Worm (Caenorhabditis elegans) whole organism, young adult: Measurements from ENCODE around the gene F26D11.12.
A peak's percentile ranks its signal among the peaks of the same experiment; 100 is the strongest.

ENCODE experiments used
- B0035.1 ChIP-seq: sonication (generic microtip); optimal IDR thresholded peaks from 2 replicates; lab custom pipeline; 2016; ENCODE audit warnings: missing genetic modification characterization, mild to moderate bottlenecking, missing compliant biosample characterization, missing genotype, missing genetic modification reagents
- B0336.3 ChIP-seq: fragments of 200-800 bp; sonication (Bioruptor generic); IDR thresholded peaks from 2 replicates; pipeline ENCODE4 v1.3.6; 2022; ENCODE audit warnings: missing genetic modification characterization, missing compliant biosample characterization
- C17E4.6 ChIP-seq: fragments of 200-800 bp; sonication (Bioruptor generic); IDR thresholded peaks from 2 replicates; pipeline ENCODE4 v1.3.6; 2022; ENCODE audit warnings: missing genetic modification reagents, missing genetic modification characterization, missing compliant biosample characterization
- D2030.7 ChIP-seq: fragments of 200-800 bp; sonication (Bioruptor generic); IDR thresholded peaks from 2 replicates; pipeline ENCODE4 v1.3.6; 2022; ENCODE audit warnings: missing genetic modification reagents, missing genetic modification characterization, missing compliant biosample characterization
- F10E7.11 ChIP-seq: sonication (generic microtip); optimal IDR thresholded peaks from 2 replicates; lab custom pipeline; 2017; ENCODE audit warnings: mild to moderate bottlenecking, missing genetic modification characterization, moderate library complexity, missing compliant biosample characterization
- F22D6.2 ChIP-seq: sonication (generic microtip); optimal IDR thresholded peaks from 2 replicates; lab custom pipeline; 2016; ENCODE audit warnings: mild to moderate bottlenecking, missing genetic modification characterization, missing compliant biosample characterization
- F23B12.7 ChIP-seq: sonication (generic microtip); optimal IDR thresholded peaks from 2 replicates; lab custom pipeline; 2017; ENCODE audit warnings: missing genetic modification characterization, mild to moderate bottlenecking, missing compliant biosample characterization, antibody characterized with exemption, moderate library complexity; ENCODE audit not compliant: insufficient read depth
- F49E8.2 ChIP-seq: sonication (generic microtip); optimal IDR thresholded peaks from 3 replicates; lab custom pipeline; 2017; ENCODE audit warnings: missing genetic modification characterization, mild to moderate bottlenecking, missing compliant biosample characterization, antibody characterized with exemption, moderate library complexity; ENCODE audit not compliant: insufficient read depth
- F52B5.7 ChIP-seq: sonication (generic microtip); optimal IDR thresholded peaks from 2 replicates; lab custom pipeline; 2016; ENCODE audit warnings: mild to moderate bottlenecking, missing genetic modification characterization, missing compliant biosample characterization
- T07F8.4 ChIP-seq: sonication (generic microtip); optimal IDR thresholded peaks from 2 replicates; lab custom pipeline; 2016; ENCODE audit warnings: mild to moderate bottlenecking, missing genetic modification characterization, moderate library complexity, missing compliant biosample characterization
- T26A5.8 ChIP-seq: sonication (generic microtip); optimal IDR thresholded peaks from 2 replicates; lab custom pipeline; 2016; ENCODE audit warnings: missing genetic modification characterization, missing compliant biosample characterization
- Y53G8AR.9 ChIP-seq: fragments of 200-800 bp; sonication (Bioruptor generic); conservative IDR thresholded peaks from 2 replicates; pipeline ENCODE4 v1.3.6; 2022; ENCODE audit warnings: missing genetic modification reagents, missing genetic modification characterization, missing compliant biosample characterization
- aptf-2 ChIP-seq: fragments of 200-800 bp; sonication (Bioruptor generic); conservative IDR thresholded peaks from 2 replicates; pipeline ENCODE4 v1.3.6; 2022; ENCODE audit warnings: missing genetic modification reagents, missing genetic modification characterization, missing compliant biosample characterization
- attf-6 ChIP-seq: fragments of 200-800 bp; sonication (Bioruptor generic); IDR thresholded peaks from 2 replicates; pipeline ENCODE4 v1.3.6; 2022; ENCODE audit warnings: missing genetic modification reagents, missing genetic modification characterization, missing compliant biosample characterization
- ceh-40 ChIP-seq: fragments of 200-800 bp; sonication (Bioruptor generic); IDR thresholded peaks from 2 replicates; pipeline ENCODE4 v1.3.6; 2022; ENCODE audit warnings: missing genetic modification characterization, missing compliant biosample characterization
- chd-7 ChIP-seq: sonication (generic microtip); optimal IDR thresholded peaks from 2 replicates; lab custom pipeline; 2016; ENCODE audit warnings: mild to moderate bottlenecking, missing genetic modification characterization, moderate library complexity, missing compliant biosample characterization
- egl-44 ChIP-seq: fragments of 200-800 bp; sonication (Bioruptor generic); IDR thresholded peaks from 2 replicates; pipeline ENCODE4 v1.3.6; 2022; ENCODE audit warnings: missing genetic modification reagents, missing genetic modification characterization, missing compliant biosample characterization
- egrh-3 ChIP-seq: fragments of 200-800 bp; sonication (Bioruptor generic); IDR thresholded peaks from 2 replicates; pipeline ENCODE4 v1.3.6; 2022; ENCODE audit warnings: missing genetic modification reagents, missing genetic modification characterization, missing compliant biosample characterization
- ekl-4 ChIP-seq: fragments of 200-800 bp; sonication (Bioruptor generic); IDR thresholded peaks from 2 replicates; pipeline ENCODE4 v1.3.6; 2022; ENCODE audit warnings: missing genetic modification reagents, missing genetic modification characterization, missing compliant biosample characterization
- gei-17 ChIP-seq: fragments of 200-800 bp; sonication (Bioruptor generic); optimal IDR thresholded peaks from 2 replicates; lab custom pipeline; 2018; ENCODE audit warnings: mild to moderate bottlenecking, missing genetic modification characterization, missing compliant biosample characterization
- hrde-1 ChIP-seq: sonication (generic microtip); optimal IDR thresholded peaks from 2 replicates; lab custom pipeline; 2016; ENCODE audit warnings: missing genetic modification characterization, mild to moderate bottlenecking, missing compliant biosample characterization, moderate library complexity, missing genotype, missing genetic modification reagents, borderline replicate concordance
- hsf-1 ChIP-seq: fragments of 200-800 bp; sonication (Bioruptor generic); IDR thresholded peaks from 2 replicates; pipeline ENCODE4 v1.3.6; 2022; ENCODE audit warnings: missing genetic modification reagents, missing genetic modification characterization, missing compliant biosample characterization
- let-526 ChIP-seq: fragments of 200-800 bp; sonication (Bioruptor generic); IDR thresholded peaks from 2 replicates; pipeline ENCODE4 v1.3.6; 2022; ENCODE audit warnings: missing genetic modification reagents, missing genetic modification characterization, missing compliant biosample characterization
- let-607 ChIP-seq, 2 experiments: fragments of 200-800 bp in 1 of 2; sonication (Bioruptor generic) in 1 of 2; sonication (generic microtip) in 1 of 2; optimal IDR thresholded peaks; 2 replicates each; lab custom pipeline; 2016 to 2018; ENCODE audit warnings: mild to moderate bottlenecking in 2 of 2, missing compliant biosample characterization in 2 of 2, missing genetic modification characterization in 2 of 2, moderate library complexity in 2 of 2, missing genotype in 1 of 2
- lin-26 ChIP-seq: fragments of 200-800 bp; sonication (Bioruptor generic); IDR thresholded peaks from 2 replicates; pipeline ENCODE4 v1.3.6; 2022; ENCODE audit warnings: missing genetic modification reagents, missing genetic modification characterization, missing compliant biosample characterization
- lin-35 ChIP-seq, 3 experiments: fragments of 150-350 bp in 2 of 3; sonication (generic microtip) in 1 of 3; optimal IDR thresholded peaks; 2 replicates each; lab custom pipeline; 2014 to 2018; ENCODE audit warnings: missing biosample characterization in 3 of 3, missing genetic modification characterization in 3 of 3, missing genetic modification reagents in 3 of 3
- lsl-1 ChIP-seq: fragments of 200-800 bp; sonication (Bioruptor generic); optimal IDR thresholded peaks from 2 replicates; lab custom pipeline; 2018; ENCODE audit warnings: mild to moderate bottlenecking, missing genetic modification characterization, moderate library complexity, missing compliant biosample characterization
- madf-3 ChIP-seq: fragments of 200-800 bp; sonication (Bioruptor generic); IDR thresholded peaks from 2 replicates; pipeline ENCODE4 v1.3.6; 2022; ENCODE audit warnings: missing genetic modification reagents, missing genetic modification characterization, missing compliant biosample characterization
- madf-6 ChIP-seq: fragments of 200-800 bp; sonication (Bioruptor generic); IDR thresholded peaks from 2 replicates; pipeline ENCODE4 v1.3.6; 2022; ENCODE audit warnings: missing genetic modification reagents, missing genetic modification characterization, missing compliant biosample characterization
- mxl-1 ChIP-seq: sonication (generic microtip); optimal IDR thresholded peaks from 2 replicates; lab custom pipeline; 2016; ENCODE audit warnings: missing genetic modification characterization, missing compliant biosample characterization
- nfyb-1 ChIP-seq: fragments of 200-800 bp; sonication (Bioruptor generic); IDR thresholded peaks from 2 replicates; pipeline ENCODE4 v1.3.6; 2022; ENCODE audit warnings: missing genetic modification reagents, missing genetic modification characterization, missing compliant biosample characterization
- pbrm-1 ChIP-seq: fragments of 200-800 bp; sonication (Bioruptor generic); IDR thresholded peaks from 2 replicates; pipeline ENCODE4 v1.3.6; 2022; ENCODE audit warnings: missing genetic modification reagents, missing genetic modification characterization, missing compliant biosample characterization
- rcor-1 ChIP-seq: fragments of 200-800 bp; sonication (Bioruptor generic); IDR thresholded peaks from 2 replicates; pipeline ENCODE4 v1.3.6; 2022; ENCODE audit warnings: missing genetic modification reagents, missing genetic modification characterization, missing compliant biosample characterization
- rec-8 ChIP-seq, 2 experiments: sonication (generic microtip); optimal IDR thresholded peaks; 2 replicates each; lab custom pipeline; 2016; ENCODE audit warnings: mild to moderate bottlenecking in 2 of 2, missing genetic modification characterization in 2 of 2, missing genetic modification reagents in 2 of 2, missing genotype in 2 of 2, missing biosample characterization in 1 of 2, missing compliant biosample characterization in 1 of 2, moderate library complexity in 1 of 2
- snpc-1.1 ChIP-seq: sonication (generic microtip); optimal IDR thresholded peaks from 2 replicates; lab custom pipeline; 2017; ENCODE audit warnings: missing genetic modification characterization, mild to moderate bottlenecking, missing compliant biosample characterization, antibody characterized with exemption, moderate library complexity, missing genotype, missing genetic modification reagents; ENCODE audit not compliant: insufficient read depth
- snpc-4 ChIP-seq, 5 experiments: fragments of 150-350 bp in 1 of 5; sonication (generic microtip) in 4 of 5; optimal IDR thresholded peaks; 2 replicates each; lab custom pipeline; 2014 to 2018; ENCODE audit warnings: missing genetic modification characterization in 5 of 5, missing biosample characterization in 3 of 5, antibody characterized with exemption in 2 of 5, mild to moderate bottlenecking in 2 of 5, missing compliant biosample characterization in 2 of 5, missing genotype in 2 of 5, moderate library complexity in 2 of 5, missing genetic modification reagents in 1 of 5
- somi-1 ChIP-seq: fragments of 200-800 bp; sonication (Bioruptor generic); optimal IDR thresholded peaks from 2 replicates; lab custom pipeline; 2018; ENCODE audit warnings: mild to moderate bottlenecking, missing genetic modification characterization, missing compliant biosample characterization
- sptf-2 ChIP-seq: fragments of 200-800 bp; sonication (Bioruptor generic); optimal IDR thresholded peaks from 2 replicates; lab custom pipeline; 2018; ENCODE audit warnings: mild to moderate bottlenecking, missing genetic modification characterization, missing compliant biosample characterization
- tlf-1 ChIP-seq: fragments of 200-800 bp; sonication (Bioruptor generic); optimal IDR thresholded peaks from 2 replicates; lab custom pipeline; 2018; ENCODE audit warnings: mild to moderate bottlenecking, missing genetic modification characterization, missing compliant biosample characterization
- unc-130 ChIP-seq: sonication (generic microtip); optimal IDR thresholded peaks from 2 replicates; lab custom pipeline; 2016; ENCODE audit warnings: missing genetic modification reagents, missing genetic modification characterization, missing compliant biosample characterization
- unc-62 ChIP-seq: fragments of 150-350 bp; optimal IDR thresholded peaks from 2 replicates; lab custom pipeline; 2014; ENCODE audit warnings: missing biosample characterization, missing genetic modification reagents, missing genetic modification characterization
- xnd-1 ChIP-seq: sonication (generic microtip); optimal IDR thresholded peaks from 2 replicates; lab custom pipeline; 2016; ENCODE audit warnings: missing genotype, missing genetic modification reagents, missing genetic modification characterization, missing compliant biosample characterization
- ztf-26 ChIP-seq: sonication (generic microtip); optimal IDR thresholded peaks from 2 replicates; lab custom pipeline; 2017; ENCODE audit warnings: missing genetic modification characterization, missing compliant biosample characterization
- ztf-6 ChIP-seq: fragments of 200-800 bp; sonication (Bioruptor generic); IDR thresholded peaks from 2 replicates; pipeline ENCODE4 v1.3.6; 2022; ENCODE audit warnings: missing genetic modification reagents, missing genetic modification characterization, missing compliant biosample characterization

The F26D11.12 gene

ce11 chrV:7985860-7986259, 30.7 kb upstream of the F26D11.12 start, which contains the start of gene Y97E10AL.1:
Y97E10AL.1 (plus strand) TSS chrV:7986160.
- TF ChIP-seq lsl-1 (GFP tag; lab: Kevin White, UChicago): no peak
- TF ChIP-seq aptf-2 (GFP tag; lab: Robert Waterston, UW): no peak
- no peak for TF ChIP-seq madf-6 (GFP tag; lab: Robert Waterston, UW)
- TF ChIP-seq tlf-1 (GFP tag; lab: Kevin White, UChicago): no peak
- no peak for TF ChIP-seq mxl-1
- no peak for TF ChIP-seq let-607 (tag; optimal IDR thresholded peaks at IDR 0.05; lab: Kevin White, UChicago)
- no peak for TF ChIP-seq C17E4.6 (GFP tag; lab: Robert Waterston, UW)
- TF ChIP-seq rcor-1 (GFP tag; lab: Robert Waterston, UW): no peak
- TF ChIP-seq T26A5.8: no peak
- no peak for TF ChIP-seq Y53G8AR.9 (GFP tag; lab: Robert Waterston, UW)
- no peak for TF ChIP-seq let-526 (GFP tag; lab: Robert Waterston, UW)
- no peak for TF ChIP-seq ekl-4 (GFP tag; lab: Robert Waterston, UW)
- no peak for TF ChIP-seq lin-35 (GFP tag; optimal IDR thresholded peaks at IDR 0.05; lab: Kevin White, UChicago)
- no peak for TF ChIP-seq pbrm-1 (GFP tag; lab: Robert Waterston, UW)
- TF ChIP-seq B0035.1 (tag; lab: Kevin White, UChicago): no peak
- no peak for TF ChIP-seq ceh-40

- TF ChIP-seq gei-17 (GFP tag; lab: Kevin White, UChicago) (no peak), F22D6.2 (tag; lab: Kevin White, UChicago) (no peak), attf-6 (GFP tag; lab: Robert Waterston, UW) (no peak), hrde-1 (no peak), rec-8 (tag; optimal IDR thresholded peaks at IDR 0.05; lab: Kevin White, UChicago) (no peak), F49E8.2 (tag; lab: Kevin White, UChicago) (no peak), F52B5.7 (tag; lab: Kevin White, UChicago) (no peak), ztf-26 (tag; lab: Kevin White, UChicago) (no peak), egl-44 (no peak), xnd-1 (tag; lab: Kevin White, UChicago) (no peak), chd-7 (no peak), egrh-3 (GFP tag; lab: Robert Waterston, UW) (no peak), T07F8.4 (tag; lab: Kevin White, UChicago) (no peak), ceh-40 (no peak), D2030.7 (no peak), somi-1 (GFP tag; lab: Kevin White, UChicago) (no peak), lin-26 (GFP tag; lab: Robert Waterston, UW) (no peak), snpc-1.1 (no peak), sptf-2 (GFP tag; lab: Kevin White, UChicago) (no peak), F10E7.11 (tag; lab: Kevin White, UChicago) (no peak), lin-35 (GFP tag; optimal IDR thresholded peaks at IDR 0.05; lab: Kevin White, UChicago) (no peak), mxl-1 (no peak), let-526 (GFP tag; lab: Robert Waterston, UW) (no peak), nfyb-1 (GFP tag; lab: Robert Waterston, UW) (no peak), F23B12.7 (tag; lab: Kevin White, UChicago) (peak; percentile 10), snpc-4 (GFP tag; optimal IDR thresholded peaks at IDR 0.05; lab: Kevin White, UChicago) (no peak), snpc-4 (tag; optimal IDR thresholded peaks at IDR 0.05; lab: Kevin White, UChicago) (peak in 2 of 4 experiments; percentile 18 to 19), rcor-1 (GFP tag; lab: Robert Waterston, UW) (no peak), hsf-1 (GFP tag; lab: Robert Waterston, UW) (no peak), madf-3 (no peak), B0336.3 (GFP tag; lab: Robert Waterston, UW) (no peak), madf-6 (GFP tag; lab: Robert Waterston, UW) (no peak), unc-130 (GFP tag; lab: Kevin White, UChicago) (no peak), unc-62 (no peak), ztf-6 (GFP tag; lab: Robert Waterston, UW) (no peak)
Observed at ce11 chrV:7983381-7984052, 28.4 kb upstream of the F26D11.12 start, which contains the start of the genes natb-1 and abhd-12. natb-1 (minus strand) TSS chrV:7983431. abhd-12 (plus strand) TSS chrV:7983879.
